Worm (Caenorhabditis elegans) whole organism, L4/young adult: Measurements from ENCODE around the gene W04B5.6.
A peak's percentile ranks its signal among the peaks of the same experiment; 100 is the strongest.

ENCODE experiments used
- W03F9.2 ChIP-seq: fragments of 150-350 bp; optimal IDR thresholded peaks from 2 replicates; lab custom pipeline; 2014; ENCODE audit warnings: missing biosample characterization, missing genetic modification characterization
- dao-5 ChIP-seq: sonication (generic microtip); optimal IDR thresholded peaks from 2 replicates; lab custom pipeline; 2016; ENCODE audit warnings: missing genotype, missing genetic modification characterization, moderate library complexity, missing compliant biosample characterization

DNA sequence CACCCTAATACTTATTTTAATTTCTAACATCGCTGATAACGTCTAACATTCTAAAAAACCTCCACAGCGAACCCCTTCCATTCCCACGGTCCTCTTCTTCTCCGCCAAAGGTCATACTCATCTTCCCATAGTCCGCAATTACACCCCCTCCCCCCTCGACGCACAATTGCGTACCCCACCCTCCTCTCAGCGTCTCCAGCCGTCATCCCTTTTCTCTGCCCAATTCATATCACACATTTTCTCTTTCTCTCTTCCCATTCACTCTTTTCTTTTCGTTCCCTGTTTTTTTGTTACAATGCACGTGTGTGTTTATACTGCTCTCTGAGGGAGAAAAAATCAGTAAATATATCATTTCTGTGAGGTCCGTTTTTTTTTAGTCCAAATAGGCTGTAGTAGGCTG, 36.6 kb upstream of the W04B5.6 start:
- TF ChIP-seq dao-5 (tag; lab: Kevin White, UChicago): no peak
- TF ChIP-seq W03F9.2: peak; percentile 35
